Fruit fly (Drosophila melanogaster) whole organism: ENCODE data around the gene slou.

Experiments
- CG8478 ChIP-seq: fragments of >200 bp; optimal IDR thresholded peaks from 2 replicates; lab custom pipeline; 2018; ENCODE audit warnings: inconsistent platforms
- Dll ChIP-seq: fragments of >200 bp; optimal IDR thresholded peaks from 2 replicates; lab custom pipeline; 2017
- pan ChIP-seq: fragments of >200 bp; optimal IDR thresholded peaks from 2 replicates; lab custom pipeline; 2017
- usp ChIP-seq: fragments of >200 bp; optimal IDR thresholded peaks from 2 replicates; lab custom pipeline; 2017; ENCODE audit warnings: missing biosample characterization, missing genetic modification characterization, mixed read lengths

DNA sequence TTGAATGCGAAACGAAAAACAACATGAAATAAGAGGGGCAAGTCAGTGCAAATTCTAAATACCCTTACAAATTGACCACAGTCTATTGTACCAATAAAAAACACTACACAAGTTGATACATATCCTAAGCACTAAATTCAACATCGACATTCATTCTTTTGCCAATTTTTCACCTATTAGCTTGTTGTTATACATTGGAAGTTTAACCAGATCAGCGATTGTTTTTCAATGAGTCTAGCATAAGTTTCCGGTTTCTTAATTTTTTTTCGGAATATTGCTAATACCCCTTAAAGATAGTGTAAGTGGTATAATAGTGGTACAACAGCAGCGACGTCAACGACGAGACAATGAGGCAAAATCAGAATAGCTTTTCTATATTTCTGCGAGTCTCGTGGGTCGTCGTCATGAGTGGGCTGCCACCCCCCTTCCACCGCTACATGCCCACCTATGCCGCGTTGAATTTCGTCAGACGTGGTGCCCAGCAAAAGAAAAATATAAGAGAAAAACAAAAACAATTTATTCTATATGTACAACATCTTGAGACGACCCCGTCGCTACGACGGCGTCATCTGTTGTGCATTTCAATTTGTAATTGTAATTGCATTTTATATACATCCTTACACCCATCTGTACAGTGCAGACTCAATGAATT lies 39.3 kb upstream of the slou start:
- TF ChIP-seq CG8478 (lab: Kevin White, UChicago) (no peak), Dll (no peak), pan (lab: Kevin White, UChicago) (no peak), usp (GFP tag; lab: Kevin White, UChicago) (no peak)
